Worm (Caenorhabditis elegans) whole organism, L4 larva: ENCODE measurements around the gene F46H5.5.

ENCODE experiments used
- ama-1 ChIP-seq: fragments of 150-350 bp; optimal IDR thresholded peaks from 2 replicates; lab custom pipeline; 2014; ENCODE audit warnings: inconsistent platforms, mixed read lengths
- arid-1 ChIP-seq: fragments of 200-800 bp; sonication (Bioruptor generic); conservative IDR thresholded peaks from 2 replicates; pipeline ENCODE4 v1.3.6; 2022; ENCODE audit warnings: missing genetic modification reagents, missing genetic modification characterization, missing compliant biosample characterization
- pqm-1 ChIP-seq: sonication (generic microtip); optimal IDR thresholded peaks from 2 replicates; lab custom pipeline; 2017; ENCODE audit warnings: missing biosample characterization, missing genetic modification characterization
- set-16 ChIP-seq: fragments of 200-800 bp; sonication (Bioruptor generic); IDR thresholded peaks from 2 replicates; pipeline ENCODE4 v1.3.6; 2022; ENCODE audit warnings: missing genetic modification reagents, missing genetic modification characterization, missing compliant biosample characterization
- vab-7 ChIP-seq: fragments of 200-800 bp; sonication (Bioruptor generic); IDR thresholded peaks from 2 replicates; pipeline ENCODE4 v1.3.6; 2022; ENCODE audit warnings: missing genetic modification reagents, missing genetic modification characterization, missing compliant biosample characterization
- ztf-11 ChIP-seq: fragments of 150-350 bp; optimal IDR thresholded peaks from 2 replicates; lab custom pipeline; 2014; ENCODE audit warnings: missing biosample characterization, missing genetic modification characterization

DNA sequence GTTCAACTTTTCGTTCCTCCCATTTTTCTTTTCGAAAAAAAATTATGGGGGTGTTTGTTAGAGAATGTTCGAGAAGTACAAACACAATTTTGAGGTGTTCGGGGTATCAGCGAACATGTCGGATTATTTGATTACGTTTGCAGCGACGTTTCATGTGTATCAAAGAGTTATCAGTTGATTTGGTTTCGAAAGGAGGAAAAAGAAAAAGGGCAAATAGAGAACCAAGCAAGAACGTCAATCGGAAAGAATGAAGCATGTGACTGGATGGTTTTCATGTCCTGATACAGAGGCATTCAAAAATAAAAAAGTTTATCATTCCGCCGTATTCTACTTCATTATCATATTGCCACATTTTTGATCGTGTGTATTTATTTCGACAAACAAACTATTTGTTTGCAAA lies 12.0 kb downstream of the F46H5.5 start:
- no peak for TF ChIP-seq set-16 (GFP tag; lab: Robert Waterston, UW)
- TF ChIP-seq ama-1: no peak
- no peak for TF ChIP-seq vab-7 (GFP tag; lab: Robert Waterston, UW)
- peak; percentile 93 for TF ChIP-seq pqm-1 (tag; lab: Kevin White, UChicago)
- no peak for TF ChIP-seq ztf-11 (tag; lab: Kevin White, UChicago)
- no peak for TF ChIP-seq arid-1 (GFP tag; lab: Robert Waterston, UW)
